Worm (Caenorhabditis elegans): Measurements from ENCODE around the gene dpf-4.

dpf-4 gene

ce11 chrIII:5839147-5839546 lies 20.0 kb upstream of the dpf-4 start (continued):
- TF ChIP-seq C16A3.4 (tag; optimal IDR thresholded peaks at IDR 0.05) (no peak), pax-3 (tag; optimal IDR thresholded peaks at IDR 0.05) (no peak), unc-130 (tag; optimal IDR thresholded peaks at IDR 0.05) (no peak), irx-1 (tag; optimal IDR thresholded peaks at IDR 0.05) (no peak), nhr-12 (tag; optimal IDR thresholded peaks at IDR 0.05) (no peak), elt-3 (tag; optimal IDR thresholded peaks at IDR 0.05) (peak in 3 of 6 experiments; percentile 5 to 85 (median 78)), efl-3 (GFP tag; optimal IDR thresholded peaks at IDR 0.05) (no peak), ztf-11 (tag; optimal IDR thresholded peaks at IDR 0.05) (no peak), jun-1 (tag; optimal IDR thresholded peaks at IDR 0.05) (no peak), mdl-1 (tag; optimal IDR thresholded peaks at IDR 0.05) (no peak), skn-1 (tag; optimal IDR thresholded peaks at IDR 0.05) (no peak), ama-1 (optimal IDR thresholded peaks at IDR 0.05) (no peak), zip-4 (GFP tag; optimal IDR thresholded peaks at IDR 0.05) (no peak), snpc-4 (tag; optimal IDR thresholded peaks at IDR 0.05) (no peak), nhr-19 (GFP tag; conservative IDR thresholded peaks at IDR 0.05) (no peak), zag-1 (tag; optimal IDR thresholded peaks at IDR 0.05) (no peak), unc-30 (tag; optimal IDR thresholded peaks at IDR 0.05) (no peak), mab-9 (GFP tag; IDR thresholded peaks at IDR 0.05) (no peak), nhr-85 (tag) (peak; percentile 72), fkh-8 (tag; optimal IDR thresholded peaks at IDR 0.05) (no peak), egl-27 (tag; optimal IDR thresholded peaks at IDR 0.05) (no peak), F16B12.6 (tag; optimal IDR thresholded peaks at IDR 0.05) (no peak), dsc-1 (tag; optimal IDR thresholded peaks at IDR 0.05) (no peak), blmp-1 (tag; optimal IDR thresholded peaks at IDR 0.05) (no peak), C34B4.2 (tag; optimal IDR thresholded peaks at IDR 0.05) (no peak), mep-1 (tag; optimal IDR thresholded peaks at IDR 0.05) (peak; percentile 28), lin-14 (GFP tag; optimal IDR thresholded peaks at IDR 0.05) (peak; percentile 25), nhr-11 (tag; optimal IDR thresholded peaks at IDR 0.05) (no peak), dpl-1 (GFP tag; optimal IDR thresholded peaks at IDR 0.05) (peak in 1 of 3 experiments; percentile 7), vab-15 (tag; optimal IDR thresholded peaks at IDR 0.05) (no peak), isw-1 (GFP tag; IDR thresholded peaks at IDR 0.05) (no peak)

ce11 chrIII:5839598-5839997 lies 19.5 kb upstream of the dpf-4 start:
- TF ChIP-seq dsc-1 (tag; optimal IDR thresholded peaks at IDR 0.05) (peak; percentile 57), pag-3 (tag; optimal IDR thresholded peaks at IDR 0.05; ENCODE audit: borderline replicate concordance, insufficient read depth) (no peak), swsn-7 (tag; optimal IDR thresholded peaks at IDR 0.05) (no peak), blmp-1 (tag; optimal IDR thresholded peaks at IDR 0.05) (peak; percentile 57), dpl-1 (GFP tag; optimal IDR thresholded peaks at IDR 0.05) (no peak), nhr-84 (tag; optimal IDR thresholded peaks at IDR 0.05) (no peak), lin-14 (GFP tag; optimal IDR thresholded peaks at IDR 0.05) (peak; percentile 9)

- TF ChIP-seq unc-62 (GFP tag; optimal IDR thresholded peaks at IDR 0.05) (no peak), nhr-71 (tag; optimal IDR thresholded peaks at IDR 0.05) (peak; percentile 6), ceh-82 (tag; optimal IDR thresholded peaks at IDR 0.05) (no peak), rnt-1 (tag; optimal IDR thresholded peaks at IDR 0.05) (no peak), sptf-1 (tag; optimal IDR thresholded peaks at IDR 0.05) (no peak), skn-1 (tag; optimal IDR thresholded peaks at IDR 0.05) (no peak), lin-13 (GFP tag; optimal IDR thresholded peaks at IDR 0.05) (no peak), pqm-1 (tag; optimal IDR thresholded peaks at IDR 0.05) (peak; percentile 72), lsy-2 (tag; optimal IDR thresholded peaks at IDR 0.05) (peak in 1 of 2 experiments; percentile 11), fkh-8 (tag; optimal IDR thresholded peaks at IDR 0.05) (peak; percentile 16), fkh-4 (tag; optimal IDR thresholded peaks at IDR 0.05; ENCODE audit: borderline replicate concordance) (no peak), grh-1 (GFP tag; IDR thresholded peaks at IDR 0.05) (no peak), dpl-1 (GFP tag; optimal IDR thresholded peaks at IDR 0.05) (peak in 1 of 3 experiments; percentile 3), nhr-77 (tag; optimal IDR thresholded peaks at IDR 0.05) (no peak), ceh-88 (GFP tag; IDR thresholded peaks at IDR 0.05) (no peak), jun-1 (tag; optimal IDR thresholded peaks at IDR 0.05) (peak; percentile 16), hpl-2 (GFP tag; optimal IDR thresholded peaks at IDR 0.05) (no peak), F16B12.6 (tag; optimal IDR thresholded peaks at IDR 0.05) (no peak), nhr-237 (tag; optimal IDR thresholded peaks at IDR 0.05) (no peak), ets-5 (GFP tag; IDR thresholded peaks at IDR 0.05) (no peak), nhr-47 (tag; optimal IDR thresholded peaks at IDR 0.05) (peak; percentile 23), xbp-1 (tag; optimal IDR thresholded peaks at IDR 0.05) (no peak), nhr-84 (tag; optimal IDR thresholded peaks at IDR 0.05) (no peak)
These were observed 18.8 kb upstream of the dpf-4 start for ce11 chrIII:5840277-5840676.

Measured in whole organism, L1 larva.